Worm (Caenorhabditis elegans): Measurements from ENCODE around the gene K11G9.5.

Gene K11G9.5

ce11 chrV:6657532-6658259 is 30.6 kb downstream of the K11G9.5 start (continued):
- no peak for TF ChIP-seq ccch-3 (GFP tag; optimal IDR thresholded peaks at IDR 0.05)
- no peak for TF ChIP-seq madf-3 (GFP tag; IDR thresholded peaks at IDR 0.05)
- no peak for TF ChIP-seq hrde-1 (tag; optimal IDR thresholded peaks at IDR 0.05; ENCODE audit: borderline replicate concordance)
- no peak for TF ChIP-seq nfyb-1 (GFP tag; IDR thresholded peaks at IDR 0.05)
- no peak for TF ChIP-seq zfh-2 (GFP tag; conservative IDR thresholded peaks at IDR 0.05)
- TF ChIP-seq tbp1 (GFP tag; optimal IDR thresholded peaks at IDR 0.05), result no peak
- TF ChIP-seq lin-26 (GFP tag; IDR thresholded peaks at IDR 0.05), result no peak
- TF ChIP-seq atf-7 (tag; optimal IDR thresholded peaks at IDR 0.05), result no peak
- TF ChIP-seq Y53G8AR.9 (GFP tag; conservative IDR thresholded peaks at IDR 0.05), result no peak
- peak; percentile 49 for TF ChIP-seq hmg-1.2 (GFP tag; IDR thresholded peaks at IDR 0.05)
- TF ChIP-seq B0019.2 (GFP tag; conservative IDR thresholded peaks at IDR 0.05), result no peak
- no peak for TF ChIP-seq ztf-18 (tag; optimal IDR thresholded peaks at IDR 0.05)
- TF ChIP-seq ekl-4 (GFP tag; IDR thresholded peaks at IDR 0.05), result no peak
- TF ChIP-seq F52B5.7 (tag; optimal IDR thresholded peaks at IDR 0.05), result no peak
- TF ChIP-seq mcd-1 (GFP tag; IDR thresholded peaks at IDR 0.05), result no peak
- TF ChIP-seq chd-7 (tag; optimal IDR thresholded peaks at IDR 0.05), result no peak
- TF ChIP-seq lir-1 (GFP tag; conservative IDR thresholded peaks at IDR 0.05), result no peak
- 0 out of 2 replicates have a peak, but pooled peaks have one; percentile 7 for TF ChIP-seq pbrm-1 (GFP tag; IDR thresholded peaks at IDR 0.05)
- no peak for TF ChIP-seq ama-1 (optimal IDR thresholded peaks at IDR 0.05)
- no peak for TF ChIP-seq ama-1 (GFP tag; optimal IDR thresholded peaks at IDR 0.05)
- TF ChIP-seq lin-35 (GFP tag; optimal IDR thresholded peaks at IDR 0.05), result no peak
- TF ChIP-seq zim-3 (tag; optimal IDR thresholded peaks at IDR 0.05), result no peak
- no peak for TF ChIP-seq F39B2.1 (GFP tag; IDR thresholded peaks at IDR 0.05)
- no peak for TF ChIP-seq K11D2.4 (GFP tag; IDR thresholded peaks at IDR 0.05)

DNA sequence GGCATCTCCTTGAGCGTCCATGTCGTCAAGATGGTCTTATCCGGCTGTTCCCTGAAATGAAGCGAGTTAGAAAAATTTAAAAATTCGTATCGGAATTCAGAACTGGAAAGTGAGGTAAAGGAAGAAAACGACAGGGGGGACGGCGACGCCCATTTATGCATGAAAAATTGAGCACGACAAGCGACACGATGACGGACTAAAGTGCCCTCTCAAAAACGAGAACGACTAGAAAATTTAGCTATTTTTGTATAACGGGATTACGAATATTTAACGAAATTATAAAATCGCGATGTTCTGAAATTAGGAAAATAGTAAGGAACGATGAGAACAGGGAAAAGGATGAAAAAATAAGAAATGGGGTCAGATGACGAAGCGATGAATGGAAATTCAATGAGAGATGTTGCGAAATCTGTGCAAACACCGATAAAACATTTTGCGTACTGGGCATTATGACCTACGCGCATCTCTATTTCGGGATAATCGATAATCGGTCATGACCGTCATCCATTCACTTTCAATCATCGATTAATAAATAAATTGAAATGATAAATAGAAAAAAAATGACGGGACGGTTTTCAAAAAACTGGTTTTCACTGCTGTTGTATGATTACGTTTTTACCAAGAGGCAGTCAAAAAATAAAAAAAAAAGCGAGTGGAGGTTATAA is 31.7 kb downstream of the K11G9.5 start, which contains the start of gene snb-1:
snb-1 (minus strand) TSS at position 51 of the 665 bp plus-strand sequence.
- TF ChIP-seq ets-4 (GFP tag; optimal IDR thresholded peaks at IDR 0.05), result no peak
- TF ChIP-seq nfya-2 (GFP tag; IDR thresholded peaks at IDR 0.05), result no peak
- no peak for TF ChIP-seq T26A5.8 (tag; optimal IDR thresholded peaks at IDR 0.05)
- TF ChIP-seq ccch-3 (GFP tag; optimal IDR thresholded peaks at IDR 0.05), result no peak
- no peak for TF ChIP-seq attf-6 (GFP tag; IDR thresholded peaks at IDR 0.05)
- no peak for TF ChIP-seq egl-44 (GFP tag; IDR thresholded peaks at IDR 0.05)
- TF ChIP-seq snpc-4 (GFP tag; optimal IDR thresholded peaks at IDR 0.05), result no peak
- peak in 3 of 4 experiments; percentile 29 to 78 (median 38) for TF ChIP-seq snpc-4 (tag; optimal IDR thresholded peaks at IDR 0.05)
- TF ChIP-seq madf-6 (GFP tag; IDR thresholded peaks at IDR 0.05), result no peak
- no peak for TF ChIP-seq F10E7.11 (tag; optimal IDR thresholded peaks at IDR 0.05)
- no peak for TF ChIP-seq B0261.1 (tag; optimal IDR thresholded peaks at IDR 0.05)
- no peak for TF ChIP-seq bed-2 (GFP tag; IDR thresholded peaks at IDR 0.05)
- TF ChIP-seq ztf-28 (GFP tag; IDR thresholded peaks at IDR 0.05), result no peak
- TF ChIP-seq ceh-40 (GFP tag; IDR thresholded peaks at IDR 0.05), result no peak
- TF ChIP-seq ekl-4 (GFP tag; IDR thresholded peaks at IDR 0.05), result no peak
- TF ChIP-seq C06A6.2 (GFP tag; conservative IDR thresholded peaks at IDR 0.05), result no peak
- no peak for TF ChIP-seq D2030.7 (GFP tag; IDR thresholded peaks at IDR 0.05)
- no peak for TF ChIP-seq Y95B8A.8 (GFP tag; IDR thresholded peaks at IDR 0.05)
- no peak for TF ChIP-seq hmg-1.2 (GFP tag; IDR thresholded peaks at IDR 0.05)
- TF ChIP-seq athp-1 (tag; optimal IDR thresholded peaks at IDR 0.05), result peak; percentile 66
- TF ChIP-seq mxl-1 (tag; optimal IDR thresholded peaks at IDR 0.05), result no peak
- no peak for TF ChIP-seq ceh-27 (GFP tag; optimal IDR thresholded peaks at IDR 0.05)
- no peak for TF ChIP-seq aptf-3 (GFP tag; IDR thresholded peaks at IDR 0.05)
- no peak for TF ChIP-seq B0019.2 (GFP tag; conservative IDR thresholded peaks at IDR 0.05)
- TF ChIP-seq nhr-179 (tag; optimal IDR thresholded peaks at IDR 0.05), result no peak
- peak; percentile 27; the same call in 1 of the 2 replicates for TF ChIP-seq dox-1 (GFP tag; IDR thresholded peaks at IDR 0.05)
- no peak for TF ChIP-seq bed-1 (GFP tag; IDR thresholded peaks at IDR 0.05)
- TF ChIP-seq rpc-1 (optimal IDR thresholded peaks at IDR 0.05), result no peak
- no peak for TF ChIP-seq rpc-1 (tag; optimal IDR thresholded peaks at IDR 0.05)
